Fruit fly (Drosophila melanogaster): ENCODE measurements around the gene Ccdc58.
A peak's percentile ranks its signal among the peaks of the same experiment; 100 is the strongest.

Ccdc58 gene

dm6 chr3L:19846960-19847359 is 42.0 kb downstream of the Ccdc58 start:
- no peak for TF ChIP-seq Sp1 (GFP tag; optimal IDR thresholded peaks at IDR 0.05)
- no peak for TF ChIP-seq sv (GFP tag; optimal IDR thresholded peaks at IDR 0.05)
- peak; percentile 88 for TF ChIP-seq Hr83 (GFP tag; optimal IDR thresholded peaks at IDR 0.05; ENCODE audit: poor library complexity, severe bottlenecking)
- TF ChIP-seq dl (GFP tag; optimal IDR thresholded peaks at IDR 0.05; ENCODE audit: insufficient read depth in 1 of 2, partially characterized antibody in 2 of 2): no peak
- no peak for TF ChIP-seq tai (GFP tag; optimal IDR thresholded peaks at IDR 0.05)
- no peak for TF ChIP-seq Hr78 (GFP tag; optimal IDR thresholded peaks at IDR 0.05)
- no peak for TF ChIP-seq Vsx2 (GFP tag; optimal IDR thresholded peaks at IDR 0.05; ENCODE audit: partially characterized antibody)
- no peak for TF ChIP-seq Jra (GFP tag; optimal IDR thresholded peaks at IDR 0.05)
- peak in 1 of 2 experiments; percentile 2 for TF ChIP-seq foxo (GFP tag; optimal IDR thresholded peaks at IDR 0.05)

- TF ChIP-seq brk (GFP tag; optimal IDR thresholded peaks at IDR 0.05) (no peak), Sp1 (GFP tag; optimal IDR thresholded peaks at IDR 0.05) (no peak), Hr83 (GFP tag; optimal IDR thresholded peaks at IDR 0.05; ENCODE audit: poor library complexity, severe bottlenecking) (no peak), sage (GFP tag; optimal IDR thresholded peaks at IDR 0.05) (no peak), Hnf4 (GFP tag; optimal IDR thresholded peaks at IDR 0.05) (no peak), Mio (GFP tag; optimal IDR thresholded peaks at IDR 0.05) (no peak), rgr (GFP tag; optimal IDR thresholded peaks at IDR 0.05) (no peak), Dif (GFP tag; optimal IDR thresholded peaks at IDR 0.05; ENCODE audit: partially characterized antibody) (no peak), Abd-B (GFP tag; optimal IDR thresholded peaks at IDR 0.05) (no peak), pan (optimal IDR thresholded peaks at IDR 0.05) (no peak), h (GFP tag; optimal IDR thresholded peaks at IDR 0.05) (no peak), fru (GFP tag; optimal IDR thresholded peaks at IDR 0.05) (no peak), sv (GFP tag; optimal IDR thresholded peaks at IDR 0.05) (no peak)
These were observed 43.1 kb downstream of the Ccdc58 start for dm6 chr3L:19848080-19848479.

Data from whole organism, wandering third instar larva.